Fruit fly (Drosophila melanogaster) whole organism, embryonic: Measurements from ENCODE around the gene CG8135.
A peak's percentile ranks its signal among the peaks of the same experiment; 100 is the strongest.

ENCODE experiments used
- ATbp ChIP-seq: fragments of 200-800 bp; sonication (Bioruptor generic); optimal IDR thresholded peaks from 2 replicates; lab custom pipeline; 2017; ENCODE audit warnings: missing biosample characterization, mild to moderate bottlenecking, missing genetic modification characterization, missing genetic modification reagents
- Atf-2 ChIP-seq: fragments of 200-800 bp; sonication (Bioruptor generic); optimal IDR thresholded peaks from 2 replicates; lab custom pipeline; 2016; ENCODE audit warnings: missing biosample characterization, missing genetic modification characterization
- Atf3 ChIP-seq: fragments of 200-800 bp; sonication (Bioruptor generic); optimal IDR thresholded peaks from 3 replicates; lab custom pipeline; 2016; ENCODE audit warnings: missing biosample characterization, missing genetic modification characterization
- C15 ChIP-seq: fragments of 200-800 bp; sonication (Bioruptor generic); IDR thresholded peaks from 3 replicates; pipeline ENCODE4 v1.3.6; 2022; ENCODE audit warnings: missing biosample characterization, missing genetic modification characterization
- CG12299 ChIP-seq: fragments of 200-800 bp; sonication (Bioruptor generic); optimal IDR thresholded peaks from 2 replicates; lab custom pipeline; 2018; ENCODE audit warnings: missing biosample characterization, mild to moderate bottlenecking, missing genetic modification characterization
- CG14441 ChIP-seq: fragments of 200-800 bp; sonication (Bioruptor generic); IDR thresholded peaks from 2 replicates; pipeline ENCODE4 v1.3.6; 2022; ENCODE audit warnings: missing biosample characterization, missing genetic modification characterization
- CG17186 ChIP-seq: fragments of 200-800 bp; sonication (Bioruptor generic); optimal IDR thresholded peaks from 3 replicates; lab custom pipeline; 2017; ENCODE audit warnings: missing biosample characterization, missing genetic modification reagents, missing genetic modification characterization
- CG18011 ChIP-seq: fragments of 200-800 bp; sonication (Bioruptor generic); optimal IDR thresholded peaks from 2 replicates; lab custom pipeline; 2017; ENCODE audit warnings: missing biosample characterization, missing genetic modification characterization, mild to moderate bottlenecking, moderate library complexity, missing genotype
- CG1832 ChIP-seq: fragments of 200-800 bp; sonication (Bioruptor generic); optimal IDR thresholded peaks from 2 replicates; lab custom pipeline; 2017; ENCODE audit warnings: missing biosample characterization, mild to moderate bottlenecking, missing genetic modification characterization, inconsistent platforms
- CG18764 ChIP-seq: fragments of 200-800 bp; sonication (Bioruptor generic); optimal IDR thresholded peaks from 3 replicates; lab custom pipeline; 2016; ENCODE audit warnings: missing biosample characterization, missing genetic modification characterization
- CG2678 ChIP-seq: fragments of 200-800 bp; sonication (Bioruptor generic); optimal IDR thresholded peaks from 3 replicates; lab custom pipeline; 2019; ENCODE audit warnings: missing biosample characterization, mild to moderate bottlenecking, missing genetic modification characterization, moderate library complexity
- CG2889 ChIP-seq: fragments of 200-800 bp; sonication (Bioruptor generic); IDR thresholded peaks from 3 replicates; pipeline ENCODE4 v1.3.6; 2022; ENCODE audit warnings: missing biosample characterization, missing genetic modification characterization
- CG30020 ChIP-seq: fragments of 200-800 bp; optimal IDR thresholded peaks from 2 replicates; lab custom pipeline; 2019; ENCODE audit warnings: missing biosample characterization, mild to moderate bottlenecking, missing genetic modification characterization, moderate library complexity
- CG33213 ChIP-seq: fragments of 200-800 bp; sonication (Bioruptor generic); optimal IDR thresholded peaks from 3 replicates; lab custom pipeline; 2016; ENCODE audit warnings: missing biosample characterization, missing genetic modification characterization
- CG3838 ChIP-seq: fragments of 200-800 bp; sonication (Bioruptor generic); optimal IDR thresholded peaks from 3 replicates; lab custom pipeline; 2016; ENCODE audit warnings: missing biosample characterization, missing genetic modification characterization
- CG3995 ChIP-seq: fragments of 200-800 bp; sonication (Bioruptor generic); optimal IDR thresholded peaks from 3 replicates; lab custom pipeline; 2016; ENCODE audit warnings: missing biosample characterization, missing genetic modification characterization
- CG5245 ChIP-seq: fragments of 200-800 bp; sonication (Bioruptor generic); optimal IDR thresholded peaks from 3 replicates; lab custom pipeline; 2016; ENCODE audit warnings: missing biosample characterization, missing genetic modification characterization
- CG6791 ChIP-seq: fragments of 200-800 bp; sonication (Bioruptor generic); IDR thresholded peaks from 3 replicates; pipeline ENCODE4 v1.3.6; 2022; ENCODE audit warnings: missing biosample characterization, missing genetic modification characterization; ENCODE audit not compliant: partially characterized antibody
- CG6813 ChIP-seq: fragments of 200-800 bp; sonication (Bioruptor generic); optimal IDR thresholded peaks from 2 replicates; lab custom pipeline; 2017; ENCODE audit warnings: missing biosample characterization, missing genetic modification characterization, mild to moderate bottlenecking, moderate library complexity, missing genetic modification reagents
- CG8924 ChIP-seq: fragments of 200-800 bp; optimal IDR thresholded peaks from 3 replicates; lab custom pipeline; 2019; ENCODE audit warnings: missing biosample characterization, mild to moderate bottlenecking, missing genetic modification characterization, moderate library complexity
- CoRest ChIP-seq: fragments of 200-800 bp; sonication (Bioruptor generic); optimal IDR thresholded peaks from 3 replicates; lab custom pipeline; 2018; ENCODE audit warnings: missing biosample characterization, mild to moderate bottlenecking, missing genetic modification characterization, moderate library complexity
- Doc3 ChIP-seq: fragments of 200-800 bp; sonication (Bioruptor generic); IDR thresholded peaks from 3 replicates; pipeline ENCODE4 v1.3.6; 2022; ENCODE audit warnings: missing biosample characterization, missing genetic modification characterization; ENCODE audit not compliant: partially characterized antibody
- E2f2 ChIP-seq: fragments of 200-800 bp; sonication (Bioruptor generic); IDR thresholded peaks from 2 replicates; pipeline ENCODE4 v1.3.6; 2022; ENCODE audit warnings: missing biosample characterization, missing genetic modification characterization
- Eip74EF ChIP-seq, 2 experiments: fragments of 200-800 bp in 1 of 2; fragments of >200 bp in 1 of 2; sonication (Bioruptor generic) in 1 of 2; optimal IDR thresholded peaks; 2 replicates each; lab custom pipeline; 2017 to 2019; ENCODE audit warnings: missing biosample characterization in 2 of 2, missing genetic modification characterization in 2 of 2, mild to moderate bottlenecking in 1 of 2, moderate library complexity in 1 of 2
- Fer3 ChIP-seq: fragments of 200-800 bp; sonication (Bioruptor generic); optimal IDR thresholded peaks from 2 replicates; lab custom pipeline; 2018; ENCODE audit warnings: missing biosample characterization, mild to moderate bottlenecking, missing genetic modification characterization, moderate library complexity
- Nf-YA ChIP-seq: fragments of 200-800 bp; sonication (Bioruptor generic); IDR thresholded peaks from 2 replicates; pipeline ENCODE4 v1.3.6; 2022; ENCODE audit warnings: missing biosample characterization, missing genetic modification characterization
- Ravus ChIP-seq: fragments of 200-800 bp; sonication (Bioruptor generic); IDR thresholded peaks from 2 replicates; pipeline ENCODE4 v1.3.6; 2022; ENCODE audit warnings: missing biosample characterization, missing genetic modification characterization
- Side ChIP-seq: fragments of 200-800 bp; sonication (Bioruptor generic); optimal IDR thresholded peaks from 2 replicates; lab custom pipeline; 2016; ENCODE audit warnings: missing biosample characterization, missing genetic modification characterization
- Sin3A ChIP-seq: fragments of >200 bp; optimal IDR thresholded peaks from 2 replicates; lab custom pipeline; 2018
- Sry-δ ChIP-seq: fragments of 200-800 bp; sonication (Bioruptor generic); optimal IDR thresholded peaks from 2 replicates; lab custom pipeline; 2016; ENCODE audit warnings: missing biosample characterization, missing genetic modification characterization
- Vsx1 ChIP-seq: fragments of 200-800 bp; sonication (Bioruptor generic); optimal IDR thresholded peaks from 2 replicates; lab custom pipeline; 2017; ENCODE audit warnings: missing biosample characterization, mild to moderate bottlenecking, missing genetic modification characterization, missing genetic modification reagents
- bowl ChIP-seq: fragments of 200-800 bp; sonication (Bioruptor generic); IDR thresholded peaks from 2 replicates; pipeline ENCODE4 v1.3.6; 2022; ENCODE audit warnings: missing biosample characterization, missing genetic modification characterization
- cad ChIP-seq: fragments of >200 bp; optimal IDR thresholded peaks from 2 replicates; lab custom pipeline; 2017; ENCODE audit warnings: missing biosample characterization, missing genetic modification characterization
- cato ChIP-seq: fragments of 200-800 bp; sonication (Bioruptor generic); optimal IDR thresholded peaks from 2 replicates; lab custom pipeline; 2016; ENCODE audit warnings: missing biosample characterization, missing genetic modification characterization, borderline replicate concordance
- caup ChIP-seq: fragments of 200-800 bp; sonication (Bioruptor generic); optimal IDR thresholded peaks from 3 replicates; lab custom pipeline; 2017; ENCODE audit warnings: missing biosample characterization, mild to moderate bottlenecking, missing genetic modification characterization, moderate library complexity; ENCODE audit not compliant: severe bottlenecking
- cg ChIP-seq: fragments of 200-800 bp; sonication (Bioruptor generic); optimal IDR thresholded peaks from 3 replicates; lab custom pipeline; 2019; ENCODE audit warnings: missing biosample characterization, mild to moderate bottlenecking, missing genetic modification characterization, moderate library complexity
- fd3F ChIP-seq: fragments of 200-800 bp; sonication (Bioruptor generic); optimal IDR thresholded peaks from 2 replicates; lab custom pipeline; 2018; ENCODE audit warnings: missing biosample characterization, mild to moderate bottlenecking, missing genetic modification characterization, moderate library complexity
- gce ChIP-seq: fragments of 200-800 bp; sonication (Bioruptor generic); IDR thresholded peaks from 3 replicates; pipeline ENCODE4 v1.3.6; 2022; ENCODE audit warnings: missing biosample characterization, missing genetic modification characterization
- gro ChIP-seq: fragments of 200-800 bp; sonication (Bioruptor generic); optimal IDR thresholded peaks from 2 replicates; lab custom pipeline; 2016; ENCODE audit warnings: missing biosample characterization, missing genetic modification characterization
- ind ChIP-seq: fragments of 200-800 bp; sonication (Bioruptor generic); optimal IDR thresholded peaks from 3 replicates; lab custom pipeline; 2016; ENCODE audit warnings: missing biosample characterization, missing genetic modification characterization
- jing ChIP-seq: fragments of 200-800 bp; sonication (Bioruptor generic); optimal IDR thresholded peaks from 2 replicates; lab custom pipeline; 2018; ENCODE audit warnings: missing biosample characterization, mild to moderate bottlenecking, missing genetic modification characterization
- kni ChIP-seq: fragments of 200-800 bp; sonication (Bioruptor generic); optimal IDR thresholded peaks from 3 replicates; lab custom pipeline; 2017; ENCODE audit warnings: mild to moderate bottlenecking, missing biosample characterization, missing genetic modification reagents, missing genetic modification characterization
- pan ChIP-seq, 4 experiments: fragments of >200 bp in 3 of 4; fragments of 200-800 bp in 1 of 4; sonication (Bioruptor generic) in 1 of 4; optimal IDR thresholded peaks in 3 of 4; IDR thresholded peaks in 1 of 4; 2 replicates each; pipeline versions ENCODE4 v1.3.6 to Lab custom; 2017 to 2022; ENCODE audit warnings: missing biosample characterization in 2 of 4, missing genetic modification characterization in 2 of 4, mixed read lengths in 1 of 4
- pb ChIP-seq: fragments of 200-800 bp; sonication (Bioruptor generic); optimal IDR thresholded peaks from 3 replicates; lab custom pipeline; 2016; ENCODE audit warnings: missing biosample characterization, missing genetic modification characterization
- pros ChIP-seq: fragments of 200-800 bp; sonication (Bioruptor generic); optimal IDR thresholded peaks from 3 replicates; lab custom pipeline; 2019; ENCODE audit warnings: missing biosample characterization, mild to moderate bottlenecking, missing genetic modification characterization, moderate library complexity
- slbo ChIP-seq: fragments of 200-800 bp; sonication (Bioruptor generic); IDR thresholded peaks from 2 replicates; pipeline ENCODE4 v1.3.6; 2022; ENCODE audit warnings: missing biosample characterization, missing genetic modification characterization
- tll ChIP-seq, 2 experiments: fragments of 200-800 bp in 1 of 2; fragments of >200 bp in 1 of 2; sonication (Bioruptor generic) in 1 of 2; optimal IDR thresholded peaks; 2 replicates each; lab custom pipeline; 2017 to 2019; ENCODE audit warnings: missing biosample characterization in 2 of 2, missing genetic modification characterization in 2 of 2, mild to moderate bottlenecking in 1 of 2, moderate library complexity in 1 of 2
- trh ChIP-seq: fragments of 200-800 bp; sonication (Bioruptor generic); optimal IDR thresholded peaks from 2 replicates; lab custom pipeline; 2016; ENCODE audit warnings: missing biosample characterization, missing genetic modification characterization
- zen ChIP-seq: fragments of 200-800 bp; sonication (Bioruptor generic); optimal IDR thresholded peaks from 3 replicates; lab custom pipeline; 2018; ENCODE audit warnings: missing biosample characterization, mild to moderate bottlenecking, missing genetic modification characterization, moderate library complexity

Gene CG8135

dm6 chr3R:9428988-9429387, 24.8 kb downstream of the CG8135 start (continued):
- peak; percentile 35 for TF ChIP-seq Vsx1 (GFP tag; lab: Kevin White, UChicago)
- TF ChIP-seq ATbp (GFP tag; lab: Kevin White, UChicago), result peak; percentile 45
- TF ChIP-seq pan (optimal IDR thresholded peaks at IDR 0.05; lab: Kevin White, UChicago), result no peak
- peak in 1 of 2 experiments; percentile 53 for TF ChIP-seq pan (GFP tag; optimal IDR thresholded peaks at IDR 0.05 in 1 of 2, IDR thresholded peaks at IDR 0.05 in 1 of 2)
- TF ChIP-seq Atf3, result peak; percentile 17
- no peak for TF ChIP-seq cato
- no peak for TF ChIP-seq CG30020 (tag; lab: Kevin White, UChicago)
- TF ChIP-seq Ravus (GFP tag; lab: Robert Waterston, UW), result no peak
- TF ChIP-seq Nf-YA, result peak; percentile 44; the same call in 1 of the 2 replicates
- TF ChIP-seq caup (GFP tag; lab: Kevin White, UChicago), result peak; percentile 79
- TF ChIP-seq CG5245 (GFP tag; lab: Kevin White, UChicago), result peak; percentile 31
- TF ChIP-seq CG3838 (GFP tag; lab: Kevin White, UChicago), result no peak
- TF ChIP-seq CG14441 (GFP tag; lab: Robert Waterston, UW), result no peak
- TF ChIP-seq CG18764 (GFP tag; lab: Kevin White, UChicago), result no peak
- TF ChIP-seq CG2889 (GFP tag; lab: Robert Waterston, UW), result peak; percentile 51; the same call in 1 of the 3 replicates
- TF ChIP-seq CG8924, result peak; percentile 71
- TF ChIP-seq CG1832 (GFP tag; lab: Kevin White, UChicago), result no peak
- TF ChIP-seq pb (GFP tag; lab: Kevin White, UChicago), result no peak
- TF ChIP-seq CoRest (tag; lab: Kevin White, UChicago), result peak; percentile 74
- TF ChIP-seq Eip74EF (GFP tag; optimal IDR thresholded peaks at IDR 0.05; lab: Kevin White, UChicago), result peak in 1 of 2 experiments; percentile 33
- peak; percentile 38 for TF ChIP-seq Atf-2 (GFP tag; lab: Kevin White, UChicago)
- TF ChIP-seq CG6791 (GFP tag; lab: Robert Waterston, UW), result no peak
- peak; percentile 8 for TF ChIP-seq CG6813 (GFP tag; lab: Kevin White, UChicago)
- TF ChIP-seq pros (GFP tag; lab: Kevin White, UChicago), result peak; percentile 51
- peak; percentile 35; the same call in 1 of the 2 replicates for TF ChIP-seq E2f2
- no peak for TF ChIP-seq zen (tag; lab: Kevin White, UChicago)
- peak; percentile 84 for TF ChIP-seq CG2678 (tag; lab: Kevin White, UChicago)
- peak; percentile 61 for TF ChIP-seq Side (GFP tag; lab: Kevin White, UChicago)
- TF ChIP-seq C15 (GFP tag; lab: Robert Waterston, UW), result 0 out of 3 replicates have a peak, but pooled peaks have one; percentile 52
- TF ChIP-seq fd3F (GFP tag; lab: Kevin White, UChicago), result peak; percentile 38
- no peak for TF ChIP-seq jing (GFP tag; lab: Kevin White, UChicago)
- TF ChIP-seq ind, result peak; percentile 67
- TF ChIP-seq trh (GFP tag; lab: Kevin White, UChicago), result no peak
- peak; percentile 44 for TF ChIP-seq CG18011 (GFP tag; lab: Kevin White, UChicago)
- no peak for TF ChIP-seq cad (GFP tag; lab: Kevin White, UChicago)
- no peak for TF ChIP-seq cg (GFP tag; lab: Kevin White, UChicago)
- 0 out of 2 replicates have a peak, but pooled peaks have one; percentile 30 for TF ChIP-seq bowl (GFP tag; lab: Robert Waterston, UW)
- TF ChIP-seq gce (GFP tag; lab: Robert Waterston, UW), result no peak
- peak; percentile 16 for TF ChIP-seq Sry-δ (GFP tag; lab: Kevin White, UChicago)
- TF ChIP-seq CG3995 (GFP tag; lab: Kevin White, UChicago), result peak; percentile 53
- TF ChIP-seq kni (GFP tag; lab: Kevin White, UChicago), result no peak
- peak; percentile 86 for TF ChIP-seq Fer3
- TF ChIP-seq Doc3 (GFP tag; lab: Robert Waterston, UW), result no peak
- TF ChIP-seq Sin3A (lab: Kevin White, UChicago), result no peak
- no peak for TF ChIP-seq CG17186 (GFP tag; lab: Kevin White, UChicago)
- TF ChIP-seq tll (GFP tag; optimal IDR thresholded peaks at IDR 0.05; lab: Kevin White, UChicago), result no peak
- TF ChIP-seq slbo (GFP tag; lab: Robert Waterston, UW), result peak; percentile 86
- peak; percentile 5 for TF ChIP-seq CG12299 (tag; lab: Kevin White, UChicago)
- peak; percentile 13 for TF ChIP-seq CG33213
- peak; percentile 69 for TF ChIP-seq gro (GFP tag; lab: Kevin White, UChicago)
